Worm (Caenorhabditis elegans) whole organism, L1 larva: ENCODE measurements around the gene F52E10.2.
"Not testable (repeated sequence)": the region's sequence is repeated elsewhere in the genome, so short reads cannot be mapped to it uniquely, and the experiment has no call there.

Experiments
- C04F5.9 ChIP-seq: sonication (generic microtip); optimal IDR thresholded peaks from 2 replicates; lab custom pipeline; 2016; ENCODE audit warnings: missing genetic modification characterization, missing compliant biosample characterization
- C16A3.4 ChIP-seq: fragments of 150-350 bp; optimal IDR thresholded peaks from 2 replicates; lab custom pipeline; 2014; ENCODE audit warnings: missing biosample characterization, missing genetic modification characterization
- F16B12.6 ChIP-seq: fragments of 150-350 bp; optimal IDR thresholded peaks from 2 replicates; lab custom pipeline; 2014; ENCODE audit warnings: missing biosample characterization, missing genetic modification characterization
- alr-1 ChIP-seq: fragments of 200-800 bp; sonication (Bioruptor generic); optimal IDR thresholded peaks from 2 replicates; lab custom pipeline; 2018; ENCODE audit warnings: borderline replicate concordance, mild to moderate bottlenecking, missing genetic modification characterization, missing compliant biosample characterization
- aly-2 ChIP-seq: fragments of 150-350 bp; optimal IDR thresholded peaks from 2 replicates; lab custom pipeline; 2014; ENCODE audit warnings: missing biosample characterization, missing genetic modification characterization
- ama-1 ChIP-seq: fragments of 150-350 bp; optimal IDR thresholded peaks from 2 replicates; lab custom pipeline; 2014
- ceh-82 ChIP-seq, 3 experiments: fragments of 150-350 bp in 1 of 3; sonication (generic microtip) in 2 of 3; optimal IDR thresholded peaks; 2 replicates each; lab custom pipeline; 2014 to 2017; ENCODE audit warnings: missing biosample characterization in 3 of 3, missing genetic modification characterization in 3 of 3
- ceh-88 ChIP-seq: fragments of 200-800 bp; sonication (Bioruptor generic); IDR thresholded peaks from 2 replicates; pipeline ENCODE4 v1.3.6; 2022; ENCODE audit warnings: missing genetic modification characterization, missing compliant biosample characterization
- ceh-90 ChIP-seq: sonication (generic microtip); optimal IDR thresholded peaks from 2 replicates; lab custom pipeline; 2016; ENCODE audit warnings: missing genetic modification characterization, missing compliant biosample characterization
- ces-1 ChIP-seq: fragments of 150-350 bp; optimal IDR thresholded peaks from 2 replicates; lab custom pipeline; 2014; ENCODE audit warnings: missing biosample characterization, missing genetic modification reagents, missing genetic modification characterization
- efl-1 ChIP-seq, 4 experiments: fragments of 150-350 bp; optimal IDR thresholded peaks in 3 of 4; peaks in 1 of 4; 1 replicate in 1 of 4; 2 replicates in 3 of 4; lab custom pipeline; 2014; ENCODE audit warnings: missing biosample characterization in 2 of 4, missing genetic modification characterization in 2 of 4, missing genetic modification reagents in 2 of 4
- egl-13 ChIP-seq: sonication (generic microtip); optimal IDR thresholded peaks from 2 replicates; lab custom pipeline; 2016; ENCODE audit warnings: missing genotype, missing genetic modification reagents, missing genetic modification characterization, missing compliant biosample characterization
- egl-27 ChIP-seq, 2 experiments: fragments of 150-350 bp in 1 of 2; sonication (generic microtip); optimal IDR thresholded peaks; 3 replicates each; lab custom pipeline; 2017 to 2018; ENCODE audit warnings: missing biosample characterization in 2 of 2, missing genetic modification characterization in 2 of 2, missing genetic modification reagents in 2 of 2
- elt-2 ChIP-seq: sonication (generic microtip); optimal IDR thresholded peaks from 2 replicates; lab custom pipeline; 2016; ENCODE audit warnings: missing genetic modification characterization, mild to moderate bottlenecking, inconsistent platforms, missing compliant biosample characterization, missing genetic modification reagents
- ets-5 ChIP-seq: fragments of 200-800 bp; sonication (Bioruptor generic); IDR thresholded peaks from 2 replicates; pipeline ENCODE4 v1.3.6; 2022; ENCODE audit warnings: missing genetic modification characterization, missing compliant biosample characterization
- fkh-4 ChIP-seq: sonication (generic microtip); optimal IDR thresholded peaks from 2 replicates; lab custom pipeline; 2016; ENCODE audit warnings: missing compliant biosample characterization, missing genetic modification characterization, borderline replicate concordance
- fkh-8 ChIP-seq: sonication (generic microtip); optimal IDR thresholded peaks from 2 replicates; lab custom pipeline; 2016; ENCODE audit warnings: mild to moderate bottlenecking, missing genetic modification characterization, missing compliant biosample characterization
- grh-1 ChIP-seq: fragments of 200-800 bp; sonication (Bioruptor generic); IDR thresholded peaks from 2 replicates; pipeline ENCODE4 v1.3.6; 2022; ENCODE audit warnings: missing genetic modification reagents, missing genetic modification characterization, missing compliant biosample characterization
- hpl-2 ChIP-seq: fragments of 150-350 bp; optimal IDR thresholded peaks from 2 replicates; lab custom pipeline; 2014; ENCODE audit warnings: missing biosample characterization, missing genetic modification reagents, missing genetic modification characterization
- irx-1 ChIP-seq: sonication (generic microtip); optimal IDR thresholded peaks from 2 replicates; lab custom pipeline; 2016; ENCODE audit warnings: missing genetic modification characterization, missing compliant biosample characterization
- jun-1 ChIP-seq: fragments of 150-350 bp; optimal IDR thresholded peaks from 2 replicates; lab custom pipeline; 2014; ENCODE audit warnings: missing biosample characterization, missing genetic modification reagents, missing genetic modification characterization
- lin-14 ChIP-seq: fragments of 200-800 bp; sonication (Bioruptor generic); optimal IDR thresholded peaks from 2 replicates; lab custom pipeline; 2018; ENCODE audit warnings: mild to moderate bottlenecking, missing genetic modification characterization, moderate library complexity, missing compliant biosample characterization
- lin-15B ChIP-seq: fragments of 150-350 bp; sonication (generic microtip); optimal IDR thresholded peaks from 3 replicates; lab custom pipeline; 2014; ENCODE audit warnings: missing biosample characterization, missing genetic modification characterization
- lin-39 ChIP-seq: fragments of 150-350 bp; optimal IDR thresholded peaks from 2 replicates; lab custom pipeline; 2014; ENCODE audit warnings: missing biosample characterization, missing genetic modification reagents, missing genetic modification characterization
- lsy-2 ChIP-seq, 2 experiments: fragments of 150-350 bp; optimal IDR thresholded peaks; 2 replicates each; lab custom pipeline; 2014; ENCODE audit warnings: missing biosample characterization in 2 of 2, missing genetic modification characterization in 2 of 2
- nhr-12 ChIP-seq: sonication (generic microtip); optimal IDR thresholded peaks from 2 replicates; lab custom pipeline; 2017; ENCODE audit warnings: missing biosample characterization, missing genetic modification characterization
- nhr-20 ChIP-seq: sonication (generic microtip); optimal IDR thresholded peaks from 2 replicates; lab custom pipeline; 2016; ENCODE audit warnings: mild to moderate bottlenecking, missing genetic modification characterization, missing compliant biosample characterization
- nhr-28 ChIP-seq: fragments of 150-350 bp; optimal IDR thresholded peaks from 2 replicates; lab custom pipeline; 2014; ENCODE audit warnings: missing biosample characterization, missing genetic modification characterization
- nhr-47 ChIP-seq: sonication (generic microtip); optimal IDR thresholded peaks from 2 replicates; lab custom pipeline; 2016; ENCODE audit warnings: mild to moderate bottlenecking, missing genetic modification characterization, moderate library complexity, missing compliant biosample characterization
- nhr-71 ChIP-seq: sonication (generic microtip); optimal IDR thresholded peaks from 2 replicates; lab custom pipeline; 2016; ENCODE audit warnings: mild to moderate bottlenecking, missing genetic modification characterization, moderate library complexity, missing compliant biosample characterization
- nhr-76 ChIP-seq: sonication (generic microtip); optimal IDR thresholded peaks from 2 replicates; lab custom pipeline; 2017; ENCODE audit warnings: missing biosample characterization, missing genetic modification characterization
- nhr-77 ChIP-seq: fragments of 150-350 bp; optimal IDR thresholded peaks from 2 replicates; lab custom pipeline; 2014; ENCODE audit warnings: missing biosample characterization, missing genetic modification characterization
- nhr-85 ChIP-seq: sonication (generic microtip); peaks from one replicate; lab custom pipeline; 2016; ENCODE audit warnings: missing genetic modification characterization, inconsistent platforms, missing compliant biosample characterization
- nhr-90 ChIP-seq: sonication (generic microtip); optimal IDR thresholded peaks from 2 replicates; lab custom pipeline; 2016; ENCODE audit warnings: mild to moderate bottlenecking, missing genetic modification characterization, missing compliant biosample characterization; ENCODE audit not compliant: poor library complexity
- pax-3 ChIP-seq: fragments of 200-800 bp; sonication (Bioruptor generic); optimal IDR thresholded peaks from 2 replicates; lab custom pipeline; 2018; ENCODE audit warnings: mild to moderate bottlenecking, missing genetic modification characterization, moderate library complexity, missing compliant biosample characterization
- rnt-1 ChIP-seq: sonication (generic microtip); optimal IDR thresholded peaks from 2 replicates; lab custom pipeline; 2016; ENCODE audit warnings: mild to moderate bottlenecking, missing genetic modification characterization, moderate library complexity, missing compliant biosample characterization
- snu-23 ChIP-seq: sonication (generic microtip); optimal IDR thresholded peaks from 2 replicates; lab custom pipeline; 2016; ENCODE audit warnings: missing genetic modification characterization, missing compliant biosample characterization
- sptf-1 ChIP-seq: fragments of 150-350 bp; optimal IDR thresholded peaks from 2 replicates; lab custom pipeline; 2014; ENCODE audit warnings: missing biosample characterization, missing genetic modification characterization
- tbx-2 ChIP-seq: sonication (generic microtip); optimal IDR thresholded peaks from 2 replicates; lab custom pipeline; 2016; ENCODE audit warnings: missing genetic modification characterization, missing compliant biosample characterization
- tlp-1 ChIP-seq: fragments of 150-350 bp; optimal IDR thresholded peaks from 2 replicates; lab custom pipeline; 2014; ENCODE audit warnings: missing biosample characterization, missing genetic modification characterization
- unc-30 ChIP-seq: sonication (generic microtip); optimal IDR thresholded peaks from 2 replicates; lab custom pipeline; 2017; ENCODE audit warnings: missing biosample characterization, missing genetic modification characterization
- unc-98 ChIP-seq: fragments of 200-800 bp; sonication (Bioruptor generic); IDR thresholded peaks from 2 replicates; pipeline ENCODE4 v1.3.6; 2022; ENCODE audit warnings: missing genetic modification characterization, missing compliant biosample characterization
- vab-15 ChIP-seq: sonication (generic microtip); optimal IDR thresholded peaks from 2 replicates; lab custom pipeline; 2017; ENCODE audit warnings: missing genotype, mild to moderate bottlenecking, missing genetic modification characterization, missing compliant biosample characterization
- xbp-1 ChIP-seq: sonication (generic microtip); optimal IDR thresholded peaks from 2 replicates; lab custom pipeline; 2016; ENCODE audit warnings: missing genetic modification characterization, missing compliant biosample characterization
- zip-4 ChIP-seq: fragments of 200-800 bp; sonication (Bioruptor generic); optimal IDR thresholded peaks from 2 replicates; lab custom pipeline; 2018; ENCODE audit warnings: mild to moderate bottlenecking, missing genetic modification characterization, moderate library complexity, missing compliant biosample characterization
- ztf-11 ChIP-seq, 2 experiments: sonication (generic microtip); optimal IDR thresholded peaks; 2 replicates each; lab custom pipeline; 2016 to 2017; ENCODE audit warnings: missing genetic modification characterization in 2 of 2, missing biosample characterization in 1 of 2, missing compliant biosample characterization in 1 of 2

The F52E10.2 gene

DNA sequence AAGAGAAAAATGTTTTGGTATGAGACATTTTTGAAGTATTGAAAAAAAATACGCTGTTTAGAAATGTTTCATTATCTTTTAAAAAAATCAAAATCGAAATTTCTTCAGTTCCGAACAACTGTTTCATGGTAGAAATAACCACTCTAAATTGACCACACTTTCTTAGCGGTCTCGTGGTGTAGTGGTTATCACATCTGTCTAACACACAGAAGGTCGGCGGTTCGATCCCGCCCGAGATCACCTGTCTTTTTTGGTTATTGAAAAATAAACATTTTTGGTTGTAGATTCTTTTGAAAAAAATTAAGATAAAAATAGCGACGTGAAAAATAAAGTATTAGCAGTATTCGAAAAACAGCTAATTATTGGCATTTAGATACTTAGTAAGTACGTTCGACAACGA is 17.4 kb upstream of the F52E10.2 start (continued):
- TF ChIP-seq vab-15 (tag; lab: Kevin White, UChicago) (no peak), F16B12.6 (no peak), ceh-82 (tag; optimal IDR thresholded peaks at IDR 0.05; lab: Kevin White, UChicago) (peak in 1 of 3 experiments; percentile 8), irx-1 (peak; percentile 6), C16A3.4 (tag; lab: Kevin White, UChicago) (peak; percentile 16)
- TF ChIP-seq, all 84 proteins: peak for 9

DNA sequence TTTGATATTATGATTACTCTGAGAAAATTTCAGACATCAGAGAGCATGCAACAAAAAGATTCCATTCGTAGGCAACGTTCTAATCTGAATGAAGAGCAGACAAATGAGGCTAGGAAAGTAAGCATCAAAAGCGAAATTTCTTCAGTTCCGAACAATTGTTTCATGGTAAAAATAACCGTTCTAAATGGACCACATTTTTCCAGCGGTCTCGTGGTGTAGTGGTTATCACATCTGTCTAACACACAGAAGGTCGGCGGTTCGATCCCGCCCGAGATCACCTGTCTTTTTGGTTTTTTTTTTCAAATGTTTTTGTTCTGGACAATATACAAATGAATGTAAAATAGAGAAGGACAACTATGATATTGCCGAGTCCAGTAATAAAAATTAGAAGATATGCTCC is 16.9 kb upstream of the F52E10.2 start, which contains the start of gene twk-21:
TSS of gene twk-21 (plus strand) at position 34 of the 400 bp plus-strand sequence.
- TF ChIP-seq ces-1 (GFP tag; lab: Kevin White, UChicago) (no peak), efl-1 (optimal IDR thresholded peaks at IDR 0.05; lab: Kevin White, UChicago) (no peak), efl-1 (GFP tag; optimal IDR thresholded peaks at IDR 0.05 in 1 of 2; lab: Kevin White, UChicago) (peak in 1 of 2 experiments; percentile 70), lin-14 (GFP tag; lab: Kevin White, UChicago) (no peak), alr-1 (no peak)

- TF ChIP-seq snu-23 (GFP tag; lab: Kevin White, UChicago): peak; percentile 5
- TF ChIP-seq efl-1 (optimal IDR thresholded peaks at IDR 0.05; lab: Kevin White, UChicago): not testable (repeated sequence)
- peak in 1 of 2 experiments; percentile 69 for TF ChIP-seq efl-1 (GFP tag; optimal IDR thresholded peaks at IDR 0.05 in 1 of 2; lab: Kevin White, UChicago)
- peak; percentile 58 for TF ChIP-seq nhr-85 (tag; lab: Kevin White, UChicago)
Observed at ce11 chrX:16299217-16299616, 16.2 kb upstream of the F52E10.2 start.

DNA sequence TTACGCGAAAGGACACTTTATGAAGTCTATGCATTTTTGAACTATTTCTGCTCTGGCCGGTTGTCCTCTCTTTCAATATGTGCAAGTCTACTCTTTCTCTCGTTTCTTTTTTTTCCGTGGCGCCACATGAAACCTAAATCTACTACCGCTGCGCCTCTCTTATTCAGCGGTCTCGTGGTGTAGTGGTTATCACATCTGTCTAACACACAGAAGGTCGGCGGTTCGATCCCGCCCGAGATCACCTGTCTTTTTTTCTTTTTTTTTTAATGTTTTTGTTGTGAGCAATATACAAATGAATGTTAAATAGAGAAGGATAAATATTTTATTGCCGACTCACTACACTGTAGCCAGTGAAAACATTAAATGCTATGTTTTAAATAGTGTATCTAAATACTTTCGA is 15.2 kb upstream of the F52E10.2 start:
- TF ChIP-seq unc-30 (tag; lab: Kevin White, UChicago) (no peak), hpl-2 (GFP tag; lab: Kevin White, UChicago) (no peak), aly-2 (no peak), nhr-71 (tag; lab: Kevin White, UChicago) (peak; percentile 78), fkh-4 (tag; lab: Kevin White, UChicago) (no peak), snu-23 (GFP tag; lab: Kevin White, UChicago) (peak; percentile 88), nhr-47 (tag; lab: Kevin White, UChicago) (peak; percentile 83), ets-5 (no peak), fkh-8 (tag; lab: Kevin White, UChicago) (peak; percentile 12), pax-3 (no peak), unc-98 (GFP tag; lab: Robert Waterston, UW) (no peak), egl-13 (tag; lab: Kevin White, UChicago) (no peak), sptf-1 (tag; lab: Kevin White, UChicago) (no peak), lsy-2 (tag; optimal IDR thresholded peaks at IDR 0.05; lab: Kevin White, UChicago) (peak; percentile 49 to 53), nhr-12 (tag; lab: Kevin White, UChicago) (no peak), nhr-77 (tag; lab: Kevin White, UChicago) (peak; percentile 67), nhr-28 (tag; lab: Kevin White, UChicago) (no peak), nhr-20 (tag; lab: Kevin White, UChicago) (peak; percentile 75), ztf-11 (tag; optimal IDR thresholded peaks at IDR 0.05; lab: Kevin White, UChicago) (no peak), rnt-1 (no peak), xbp-1 (tag; lab: Kevin White, UChicago) (peak; percentile 48), vab-15 (tag; lab: Kevin White, UChicago) (no peak), tbx-2 (peak; percentile 43), egl-27 (tag; optimal IDR thresholded peaks at IDR 0.05; lab: Kevin White, UChicago) (no peak), jun-1 (tag; lab: Kevin White, UChicago) (peak; percentile 35), nhr-90 (tag; lab: Kevin White, UChicago) (peak; percentile 59), lin-39 (tag; lab: Kevin White, UChicago) (no peak), zip-4 (GFP tag; lab: Kevin White, UChicago) (no peak), C04F5.9 (tag; lab: Kevin White, UChicago) (no peak), nhr-76 (no peak), ceh-82 (tag; optimal IDR thresholded peaks at IDR 0.05; lab: Kevin White, UChicago) (peak; percentile 44 to 70 (median 63)), grh-1 (GFP tag; lab: Robert Waterston, UW) (peak; percentile 51), ceh-90 (tag; lab: Kevin White, UChicago) (no peak), ceh-88 (GFP tag; lab: Robert Waterston, UW) (no peak; the same call in 1 of the 2 replicates), irx-1 (peak; percentile 65), tlp-1 (tag; lab: Kevin White, UChicago) (no peak), lin-15B (tag; lab: Kevin White, UChicago) (no peak), nhr-85 (tag; lab: Kevin White, UChicago) (peak; percentile 76), ama-1 (lab: Kevin White, UChicago) (no peak), elt-2 (tag; lab: Kevin White, UChicago) (peak; percentile 29)
